Worm (Caenorhabditis elegans) whole organism, early embryonic: ENCODE measurements around the gene T01C4.8.

Experiments used
- B0310.2 ChIP-seq: sonication (generic microtip); optimal IDR thresholded peaks from 2 replicates; lab custom pipeline; 2016; ENCODE audit warnings: mild to moderate bottlenecking, missing genetic modification characterization, missing compliant biosample characterization
- F13C5.2 ChIP-seq: sonication (generic microtip); optimal IDR thresholded peaks from 2 replicates; lab custom pipeline; 2017; ENCODE audit warnings: mild to moderate bottlenecking, missing genetic modification characterization, inconsistent platforms, missing compliant biosample characterization
- aly-1 ChIP-seq: sonication (generic microtip); optimal IDR thresholded peaks from 2 replicates; lab custom pipeline; 2016; ENCODE audit warnings: missing genetic modification characterization, missing compliant biosample characterization
- ama-1 ChIP-seq: fragments of 150-350 bp; optimal IDR thresholded peaks from 2 replicates; lab custom pipeline; 2014
- ceh-13 ChIP-seq: fragments of 200-800 bp; sonication (Bioruptor generic); optimal IDR thresholded peaks from 2 replicates; lab custom pipeline; 2018; ENCODE audit warnings: mild to moderate bottlenecking, missing genetic modification characterization, missing compliant biosample characterization
- ceh-36 ChIP-seq: sonication (generic microtip); optimal IDR thresholded peaks from 2 replicates; lab custom pipeline; 2016; ENCODE audit warnings: missing genetic modification characterization, inconsistent platforms, missing compliant biosample characterization
- ets-7 ChIP-seq: sonication (generic microtip); optimal IDR thresholded peaks from 2 replicates; lab custom pipeline; 2016; ENCODE audit warnings: missing genotype, missing genetic modification characterization, missing compliant biosample characterization
- flt-1 ChIP-seq: fragments of 200-800 bp; sonication (Bioruptor generic); IDR thresholded peaks from 2 replicates; pipeline ENCODE4 v1.3.6; 2022; ENCODE audit warnings: missing genetic modification characterization, missing compliant biosample characterization
- hmbx-1 ChIP-seq: sonication (generic microtip); optimal IDR thresholded peaks from 2 replicates; lab custom pipeline; 2016; ENCODE audit warnings: mild to moderate bottlenecking, missing genetic modification characterization, missing compliant biosample characterization
- hmg-4 ChIP-seq: fragments of 200-800 bp; sonication (Bioruptor generic); optimal IDR thresholded peaks from 2 replicates; lab custom pipeline; 2018; ENCODE audit warnings: mild to moderate bottlenecking, missing genetic modification characterization, missing compliant biosample characterization
- hnd-1 ChIP-seq: sonication (generic microtip); optimal IDR thresholded peaks from 2 replicates; lab custom pipeline; 2016; ENCODE audit warnings: missing genetic modification characterization, missing compliant biosample characterization
- pes-1 ChIP-seq: fragments of 200-800 bp; sonication (Bioruptor generic); IDR thresholded peaks from 2 replicates; pipeline ENCODE4 v1.3.6; 2022; ENCODE audit warnings: missing genetic modification reagents, missing genetic modification characterization, missing compliant biosample characterization
- scrt-1 ChIP-seq: fragments of 200-800 bp; sonication (Bioruptor generic); IDR thresholded peaks from 2 replicates; pipeline ENCODE4 v1.3.6; 2022; ENCODE audit warnings: missing genetic modification characterization, missing compliant biosample characterization
- sea-1 ChIP-seq: fragments of 200-800 bp; sonication (Bioruptor generic); conservative IDR thresholded peaks from 2 replicates; pipeline ENCODE4 v1.3.6; 2022; ENCODE audit warnings: missing genetic modification characterization, missing compliant biosample characterization
- tbx-11 ChIP-seq: fragments of 200-800 bp; sonication (Bioruptor generic); IDR thresholded peaks from 2 replicates; pipeline ENCODE4 v1.3.6; 2022; ENCODE audit warnings: missing genetic modification characterization, missing compliant biosample characterization
- tbx-37 ChIP-seq: fragments of 200-800 bp; sonication (Bioruptor generic); conservative IDR thresholded peaks from 2 replicates; pipeline ENCODE4 v1.3.6; 2022; ENCODE audit warnings: missing genetic modification reagents, missing genetic modification characterization, missing compliant biosample characterization
- tra-4 ChIP-seq: sonication (generic microtip); optimal IDR thresholded peaks from 2 replicates; lab custom pipeline; 2017; ENCODE audit warnings: missing genetic modification characterization, missing compliant biosample characterization

T01C4.8 gene

DNA sequence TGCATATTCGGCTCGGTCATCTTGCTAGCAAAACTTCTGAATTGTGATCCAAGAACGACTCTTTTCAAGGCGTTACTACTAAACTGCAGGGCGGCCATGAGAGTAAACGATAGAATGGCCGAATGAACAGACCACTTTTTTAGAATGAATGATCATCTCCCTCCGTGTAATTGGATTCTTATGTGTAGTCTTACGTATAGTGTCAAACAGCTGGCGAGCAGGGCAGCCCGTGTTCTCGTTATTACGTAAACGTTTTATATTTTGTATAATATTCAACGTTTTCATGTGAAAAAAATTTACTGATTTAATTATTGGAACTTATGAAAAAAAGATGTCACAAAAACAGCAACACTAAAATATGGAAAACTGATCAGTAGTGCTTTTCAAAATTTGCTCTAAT lies 26.7 kb upstream of the T01C4.8 start, which contains the start of gene F10D2.10:
Gene F10D2.10, minus strand, starts transcription at position 101 of the 400 bp plus-strand sequence.
- TF ChIP-seq pes-1 (GFP tag; lab: Robert Waterston, UW) (no peak), tra-4 (tag; lab: Kevin White, UChicago) (no peak), sea-1 (no peak), F13C5.2 (no peak), ama-1 (lab: Kevin White, UChicago) (no peak), hmg-4 (GFP tag; lab: Kevin White, UChicago) (no peak), flt-1 (no peak), ets-7 (tag; lab: Kevin White, UChicago) (no peak), tbx-37 (GFP tag; lab: Robert Waterston, UW) (no peak), aly-1 (no peak), B0310.2 (no peak), ceh-36 (tag; lab: Kevin White, UChicago) (no peak)

DNA sequence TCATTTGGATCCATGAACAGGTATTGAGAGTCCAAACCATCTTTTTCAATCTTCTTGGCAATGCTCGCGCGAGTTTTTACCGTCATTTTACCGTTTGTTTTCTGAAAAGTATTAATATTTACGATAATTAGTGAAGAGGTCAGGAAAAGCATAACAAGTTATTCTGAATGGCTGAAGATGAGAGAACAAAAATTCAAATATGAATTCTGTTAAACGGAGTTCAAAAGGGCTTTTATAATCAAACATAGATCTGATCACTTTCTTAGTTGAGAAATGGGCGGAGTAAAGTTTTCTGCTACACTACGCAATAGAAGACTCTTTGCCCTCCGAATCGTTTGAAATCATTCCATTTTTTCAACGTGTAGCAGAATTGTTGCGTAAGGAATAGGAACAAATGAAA lies 23.7 kb upstream of the T01C4.8 start, which contains the start of gene fat-7:
Gene fat-7, minus strand, starts transcription at position 101 of the 400 bp plus-strand sequence.
- TF ChIP-seq tbx-37 (GFP tag; lab: Robert Waterston, UW) (no peak), sea-1 (no peak), pes-1 (GFP tag; lab: Robert Waterston, UW) (no peak), ceh-36 (tag; lab: Kevin White, UChicago) (no peak), tbx-11 (GFP tag; lab: Robert Waterston, UW) (no peak), ceh-13 (GFP tag; lab: Kevin White, UChicago) (no peak), hnd-1 (no peak), F13C5.2 (no peak), aly-1 (no peak), scrt-1 (GFP tag; lab: Robert Waterston, UW) (no peak), B0310.2 (no peak), hmbx-1 (tag; lab: Kevin White, UChicago) (no peak), hmg-4 (GFP tag; lab: Kevin White, UChicago) (no peak), tra-4 (tag; lab: Kevin White, UChicago) (no peak), flt-1 (no peak), ets-7 (tag; lab: Kevin White, UChicago) (no peak), ama-1 (lab: Kevin White, UChicago) (no peak)

DNA sequence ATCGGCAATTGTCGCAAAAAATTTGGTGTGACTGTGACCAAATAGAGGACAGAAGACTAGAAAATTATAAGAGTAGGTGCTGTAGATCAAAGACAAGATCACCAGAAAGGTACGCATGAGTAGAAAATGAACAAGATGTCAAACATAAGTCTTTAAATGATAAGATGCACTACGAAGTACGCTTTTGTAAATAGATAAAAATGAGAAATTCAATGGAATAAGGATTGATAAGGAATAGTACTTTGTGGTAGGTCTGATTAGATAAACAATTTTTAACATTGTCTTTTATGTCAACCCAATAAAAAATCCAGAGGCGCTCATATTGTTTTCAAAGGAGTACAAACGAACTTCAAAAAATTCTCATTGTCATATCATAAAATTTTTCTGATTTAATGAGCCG lies 21.2 kb upstream of the T01C4.8 start, which contains the start of gene F10D2.8:
Gene F10D2.8, minus strand, starts transcription at position 145 of the 400 bp plus-strand sequence.
- no peak for TF ChIP-seq ceh-13 (GFP tag; lab: Kevin White, UChicago)

DNA sequence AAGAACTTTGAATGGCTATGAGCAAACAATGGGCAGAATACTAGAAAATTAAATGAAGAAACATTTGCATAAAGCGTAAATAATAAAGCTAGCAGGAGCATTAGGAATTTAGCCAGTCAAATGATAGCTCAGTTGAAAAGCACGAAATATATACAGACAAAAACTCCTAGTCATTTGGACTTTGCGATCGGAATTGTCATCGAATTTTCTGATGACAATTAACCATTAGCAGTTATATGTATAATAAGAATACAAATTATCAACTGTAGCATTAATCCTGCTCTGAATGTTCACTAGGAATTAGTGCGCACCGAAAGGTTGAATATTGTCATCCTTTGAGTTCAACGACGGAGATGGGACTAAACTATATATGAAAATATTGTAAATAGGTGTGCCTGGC lies 18.0 kb upstream of the T01C4.8 start, which contains the start of gene ugt-38:
Gene ugt-38, minus strand, starts transcription at position 101 of the 400 bp plus-strand sequence.
- TF ChIP-seq ets-7 (tag; lab: Kevin White, UChicago) (no peak), tbx-37 (GFP tag; lab: Robert Waterston, UW) (no peak), aly-1 (no peak), ceh-36 (tag; lab: Kevin White, UChicago) (no peak), tbx-11 (GFP tag; lab: Robert Waterston, UW) (no peak), F13C5.2 (no peak), hmbx-1 (tag; lab: Kevin White, UChicago) (no peak), hmg-4 (GFP tag; lab: Kevin White, UChicago) (no peak), B0310.2 (no peak), pes-1 (GFP tag; lab: Robert Waterston, UW) (no peak), tra-4 (tag; lab: Kevin White, UChicago) (no peak), flt-1 (no peak), ceh-13 (GFP tag; lab: Kevin White, UChicago) (no peak), scrt-1 (GFP tag; lab: Robert Waterston, UW) (no peak), sea-1 (no peak), hnd-1 (no peak), ama-1 (lab: Kevin White, UChicago) (no peak)

DNA sequence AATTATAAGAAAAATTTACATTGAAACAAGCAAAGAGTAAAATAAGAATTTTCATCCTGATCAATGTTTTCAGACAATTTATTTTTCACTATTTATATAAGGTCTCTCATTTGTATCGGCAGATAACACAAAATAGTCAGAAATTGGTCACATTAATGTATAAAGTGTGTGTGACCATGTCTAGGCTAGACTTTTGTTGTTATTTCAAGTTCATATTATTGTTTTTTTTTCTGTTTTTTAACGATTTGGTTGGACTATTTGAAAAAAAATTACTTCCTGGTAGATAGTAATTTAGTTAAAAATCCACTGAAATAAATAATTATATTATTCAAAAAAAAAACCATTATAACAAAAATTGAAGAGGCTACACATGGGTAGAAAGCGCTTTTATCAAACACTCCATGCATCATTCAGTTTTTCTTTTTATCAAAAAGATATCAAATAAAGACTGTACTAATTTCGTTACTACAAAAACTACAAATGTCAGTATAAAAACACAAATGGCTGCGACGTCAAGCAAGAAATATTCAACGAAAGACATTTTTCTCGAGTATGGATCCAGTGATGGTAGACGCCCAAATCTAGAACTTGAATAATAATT lies 16.0 kb upstream of the T01C4.8 start, which contains the start of gene ugt-37:
Gene ugt-37, minus strand, starts transcription at position 69 of the 601 bp plus-strand sequence.
- no peak for TF ChIP-seq ets-7 (tag; lab: Kevin White, UChicago)
- no peak for TF ChIP-seq hmbx-1 (tag; lab: Kevin White, UChicago)
- no peak for TF ChIP-seq tbx-11 (GFP tag; lab: Robert Waterston, UW)
- TF ChIP-seq hnd-1 = no peak
- TF ChIP-seq F13C5.2 = no peak
- TF ChIP-seq ceh-13 (GFP tag; lab: Kevin White, UChicago) = no peak
- no peak for TF ChIP-seq aly-1
- no peak for TF ChIP-seq tra-4 (tag; lab: Kevin White, UChicago)
- TF ChIP-seq ama-1 (lab: Kevin White, UChicago) = no peak

DNA sequence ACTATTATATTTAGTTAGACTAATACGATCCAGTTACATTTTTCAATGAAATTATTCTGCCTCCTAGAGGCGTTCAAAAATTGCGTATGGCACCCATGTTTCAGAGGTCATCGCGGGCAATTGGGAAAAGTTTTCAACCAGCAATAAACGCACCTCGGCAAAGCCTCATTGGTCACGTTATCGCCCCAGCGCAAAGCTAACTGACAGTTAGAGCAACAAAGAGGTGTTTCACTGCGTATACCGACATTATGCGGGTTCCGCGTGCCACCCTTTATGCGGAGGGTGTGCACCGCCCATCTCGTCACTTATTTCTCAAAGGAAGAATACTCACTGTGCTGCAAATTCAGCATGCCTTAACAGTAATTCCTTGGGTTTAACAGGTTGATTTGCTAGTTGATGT lies 13.3 kb upstream of the T01C4.8 start:
- TF ChIP-seq B0310.2 (no peak), scrt-1 (GFP tag; lab: Robert Waterston, UW) (no peak), tbx-11 (GFP tag; lab: Robert Waterston, UW) (0 out of 2 replicates have a peak, but pooled peaks have one; percentile 29), sea-1 (0 out of 2 replicates have a peak, but pooled peaks have one; percentile 37)

DNA sequence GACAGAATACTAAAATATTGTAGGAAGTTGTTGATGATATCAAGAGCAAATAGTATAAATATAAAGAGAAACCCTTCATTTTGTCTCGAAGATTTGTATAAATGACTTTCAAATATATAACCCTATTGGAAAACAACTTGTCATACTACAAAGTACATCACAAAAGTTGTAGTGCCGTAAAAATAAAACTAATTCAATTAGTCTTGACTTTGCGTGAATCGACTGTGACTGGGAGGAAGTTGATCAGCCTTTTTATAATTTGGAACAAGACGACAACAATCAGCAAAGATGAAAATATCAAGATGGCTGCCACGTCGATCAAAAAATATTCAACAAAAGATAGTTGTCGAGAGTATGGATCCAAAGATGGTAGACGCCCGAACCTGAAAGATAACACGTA lies 12.5 kb upstream of the T01C4.8 start, which contains the start of gene ugt-40:
Gene ugt-40, minus strand, starts transcription at position 101 of the 400 bp plus-strand sequence.
- TF ChIP-seq F13C5.2 = no peak
- TF ChIP-seq ama-1 (lab: Kevin White, UChicago) = no peak
- no peak for TF ChIP-seq tbx-11 (GFP tag; lab: Robert Waterston, UW)
- TF ChIP-seq pes-1 (GFP tag; lab: Robert Waterston, UW) = no peak
- no peak for TF ChIP-seq tra-4 (tag; lab: Kevin White, UChicago)
- no peak for TF ChIP-seq ceh-13 (GFP tag; lab: Kevin White, UChicago)
- no peak for TF ChIP-seq tbx-37 (GFP tag; lab: Robert Waterston, UW)
- TF ChIP-seq flt-1 = no peak
- TF ChIP-seq aly-1 = no peak
- no peak for TF ChIP-seq scrt-1 (GFP tag; lab: Robert Waterston, UW)
- TF ChIP-seq hnd-1 = no peak
- no peak for TF ChIP-seq ets-7 (tag; lab: Kevin White, UChicago)
- no peak for TF ChIP-seq hmg-4 (GFP tag; lab: Kevin White, UChicago)
